Worm (Caenorhabditis elegans) whole organism, L3 larva: ENCODE results near the gene cat-2.

Experiments used
- ZK546.5 ChIP-seq: sonication (generic microtip); optimal IDR thresholded peaks from 2 replicates; lab custom pipeline; 2017; ENCODE audit warnings: missing biosample characterization, missing genetic modification characterization
- aly-2 ChIP-seq: fragments of 150-350 bp; optimal IDR thresholded peaks from 2 replicates; lab custom pipeline; 2014; ENCODE audit warnings: missing biosample characterization, missing genetic modification characterization
- ama-1 ChIP-seq: fragments of 150-350 bp; optimal IDR thresholded peaks from 2 replicates; lab custom pipeline; 2018
- ceh-16 ChIP-seq: sonication (generic microtip); optimal IDR thresholded peaks from 2 replicates; lab custom pipeline; 2017; ENCODE audit warnings: missing biosample characterization, missing genetic modification characterization
- ceh-28 ChIP-seq: fragments of 150-350 bp; optimal IDR thresholded peaks from 2 replicates; lab custom pipeline; 2014; ENCODE audit warnings: missing biosample characterization, missing genetic modification reagents, missing genetic modification characterization
- ceh-9 ChIP-seq: sonication (generic microtip); optimal IDR thresholded peaks from 2 replicates; lab custom pipeline; 2018; ENCODE audit warnings: missing biosample characterization, missing genetic modification characterization
- daf-12 ChIP-seq: fragments of 150-350 bp; optimal IDR thresholded peaks from 2 replicates; lab custom pipeline; 2014; ENCODE audit warnings: missing biosample characterization, missing genetic modification reagents, missing genetic modification characterization
- egl-27 ChIP-seq: sonication (generic microtip); optimal IDR thresholded peaks from 4 replicates; lab custom pipeline; 2017; ENCODE audit warnings: missing biosample characterization, missing genetic modification reagents, missing genetic modification characterization
- egl-5 ChIP-seq: fragments of 150-350 bp; optimal IDR thresholded peaks from 2 replicates; lab custom pipeline; 2017; ENCODE audit warnings: missing biosample characterization, missing genetic modification reagents, missing genetic modification characterization, inconsistent platforms
- elt-1 ChIP-seq: fragments of 150-350 bp; optimal IDR thresholded peaks from 2 replicates; lab custom pipeline; 2014; ENCODE audit warnings: missing biosample characterization, missing genetic modification characterization
- elt-2 ChIP-seq: sonication (generic microtip); optimal IDR thresholded peaks from 2 replicates; lab custom pipeline; 2016; ENCODE audit warnings: missing genetic modification reagents, mild to moderate bottlenecking, missing genetic modification characterization, missing compliant biosample characterization
- elt-3 ChIP-seq, 3 experiments: fragments of 150-350 bp in 1 of 3; sonication (generic microtip) in 2 of 3; optimal IDR thresholded peaks; 2 replicates in 2 of 3; 4 replicates in 1 of 3; lab custom pipeline; 2014 to 2017; ENCODE audit warnings: missing biosample characterization in 3 of 3, missing genetic modification characterization in 3 of 3
- eor-1 ChIP-seq, 2 experiments: fragments of 150-350 bp; optimal IDR thresholded peaks; 2 replicates each; lab custom pipeline; 2014 to 2018; ENCODE audit warnings: missing biosample characterization in 2 of 2, missing genetic modification characterization in 2 of 2
- fkh-10 ChIP-seq: sonication (generic microtip); optimal IDR thresholded peaks from 2 replicates; lab custom pipeline; 2017; ENCODE audit warnings: missing biosample characterization, missing genetic modification reagents, missing genetic modification characterization
- fkh-2 ChIP-seq: fragments of 150-350 bp; optimal IDR thresholded peaks from 2 replicates; lab custom pipeline; 2014; ENCODE audit warnings: missing biosample characterization, missing genetic modification reagents, missing genetic modification characterization
- fos-1 ChIP-seq: fragments of 150-350 bp; optimal IDR thresholded peaks from 2 replicates; lab custom pipeline; 2014; ENCODE audit warnings: missing biosample characterization, missing genetic modification characterization
- hmg-11 ChIP-seq: sonication (generic microtip); optimal IDR thresholded peaks from 2 replicates; lab custom pipeline; 2016; ENCODE audit warnings: missing genetic modification characterization, missing compliant biosample characterization
- jun-1 ChIP-seq: fragments of 150-350 bp; optimal IDR thresholded peaks from 2 replicates; lab custom pipeline; 2014; ENCODE audit warnings: missing biosample characterization, missing genetic modification reagents, missing genetic modification characterization
- lin-15B ChIP-seq: fragments of 150-350 bp; optimal IDR thresholded peaks from 2 replicates; lab custom pipeline; 2014; ENCODE audit warnings: missing biosample characterization, missing genetic modification characterization
- lin-39 ChIP-seq: fragments of 150-350 bp; optimal IDR thresholded peaks from 2 replicates; lab custom pipeline; 2018; ENCODE audit warnings: missing biosample characterization, missing genetic modification reagents, missing genetic modification characterization
- lsy-12 ChIP-seq: sonication (generic microtip); optimal IDR thresholded peaks from 2 replicates; lab custom pipeline; 2016; ENCODE audit warnings: mild to moderate bottlenecking, missing genetic modification characterization, missing compliant biosample characterization
- mml-1 ChIP-seq: fragments of 150-350 bp; sonication (generic microtip); optimal IDR thresholded peaks from 3 replicates; lab custom pipeline; 2014; ENCODE audit warnings: missing biosample characterization, missing genetic modification characterization
- nfya-1 ChIP-seq: sonication (generic microtip); optimal IDR thresholded peaks from 2 replicates; lab custom pipeline; 2017; ENCODE audit warnings: missing genetic modification characterization, mild to moderate bottlenecking, missing compliant biosample characterization, antibody characterized with exemption, moderate library complexity; ENCODE audit not compliant: insufficient read depth
- nhr-11 ChIP-seq: fragments of 150-350 bp; optimal IDR thresholded peaks from 2 replicates; lab custom pipeline; 2014; ENCODE audit warnings: missing biosample characterization, missing genetic modification characterization
- nhr-12 ChIP-seq: fragments of 150-350 bp; optimal IDR thresholded peaks from 2 replicates; lab custom pipeline; 2014; ENCODE audit warnings: missing biosample characterization, missing genetic modification characterization
- nhr-23 ChIP-seq: fragments of 150-350 bp; optimal IDR thresholded peaks from 2 replicates; lab custom pipeline; 2014; ENCODE audit warnings: missing biosample characterization, missing genetic modification reagents, missing genetic modification characterization
- nhr-237 ChIP-seq: fragments of 150-350 bp; optimal IDR thresholded peaks from 2 replicates; lab custom pipeline; 2014; ENCODE audit warnings: missing biosample characterization, missing genetic modification characterization
- nhr-25 ChIP-seq: sonication (generic microtip); optimal IDR thresholded peaks from 2 replicates; lab custom pipeline; 2017; ENCODE audit warnings: missing biosample characterization, missing genetic modification characterization
- nhr-43 ChIP-seq: sonication (generic microtip); optimal IDR thresholded peaks from 2 replicates; lab custom pipeline; 2016; ENCODE audit warnings: mild to moderate bottlenecking, missing genetic modification characterization, missing compliant biosample characterization; ENCODE audit not compliant: poor library complexity, severe bottlenecking
- nhr-67 ChIP-seq: fragments of 150-350 bp; optimal IDR thresholded peaks from 2 replicates; lab custom pipeline; 2014; ENCODE audit warnings: missing biosample characterization, missing genetic modification characterization
- nhr-76 ChIP-seq: fragments of 150-350 bp; sonication (generic microtip); optimal IDR thresholded peaks from 5 replicates; lab custom pipeline; 2014; ENCODE audit warnings: missing biosample characterization, missing genetic modification characterization
- nhr-77 ChIP-seq: fragments of 150-350 bp; optimal IDR thresholded peaks from 2 replicates; lab custom pipeline; 2014; ENCODE audit warnings: missing biosample characterization, missing genetic modification characterization
- pha-4 ChIP-seq: fragments of 150-350 bp; optimal IDR thresholded peaks from 2 replicates; lab custom pipeline; 2014; ENCODE audit warnings: missing biosample characterization, missing genetic modification reagents, missing genetic modification characterization
- pqm-1 ChIP-seq: fragments of 150-350 bp; optimal IDR thresholded peaks from 2 replicates; lab custom pipeline; 2017; ENCODE audit warnings: missing biosample characterization, missing genetic modification characterization, inconsistent platforms
- sea-2 ChIP-seq: fragments of 150-350 bp; sonication (generic microtip); optimal IDR thresholded peaks from 4 replicates; lab custom pipeline; 2014; ENCODE audit warnings: missing biosample characterization, missing genetic modification reagents, missing genetic modification characterization
- skn-1 ChIP-seq: fragments of 150-350 bp; optimal IDR thresholded peaks from 2 replicates; lab custom pipeline; 2014; ENCODE audit warnings: missing biosample characterization, missing genetic modification characterization
- tbx-2 ChIP-seq: sonication (generic microtip); optimal IDR thresholded peaks from 2 replicates; lab custom pipeline; 2016; ENCODE audit warnings: mild to moderate bottlenecking, missing genetic modification characterization, missing compliant biosample characterization
- unc-62 ChIP-seq: fragments of 150-350 bp; sonication (generic microtip); optimal IDR thresholded peaks from 4 replicates; lab custom pipeline; 2014; ENCODE audit warnings: missing biosample characterization, missing genetic modification reagents, missing genetic modification characterization
- zag-1 ChIP-seq: fragments of 150-350 bp; optimal IDR thresholded peaks from 2 replicates; lab custom pipeline; 2014; ENCODE audit warnings: missing biosample characterization, missing genetic modification characterization
- ztf-11 ChIP-seq: fragments of 150-350 bp; optimal IDR thresholded peaks from 2 replicates; lab custom pipeline; 2014; ENCODE audit warnings: missing biosample characterization, missing genetic modification characterization

The cat-2 gene

DNA sequence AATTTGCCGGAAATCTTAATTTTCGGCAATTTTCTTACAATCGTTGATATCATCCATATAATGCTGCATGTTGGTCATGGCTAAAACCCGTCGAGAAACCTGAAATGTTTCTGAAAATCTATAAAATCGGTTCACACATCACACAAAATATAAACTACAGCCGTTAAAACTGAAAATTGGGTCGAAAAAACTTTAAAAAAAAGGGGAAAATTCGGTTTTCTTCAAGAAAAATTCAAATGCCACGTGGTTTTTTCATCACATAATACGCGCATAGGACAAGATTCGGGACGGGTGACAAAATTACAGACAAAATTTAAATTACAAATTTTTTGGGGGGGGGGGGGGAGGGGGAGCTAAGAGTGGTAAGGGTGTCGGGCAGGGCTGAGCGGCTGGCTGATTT lies 25.0 kb upstream of the cat-2 start, which contains the start of gene Y43H11AL.1:
Gene Y43H11AL.1 (minus strand): TSS at position 101 of the 400 bp plus-strand sequence.
- TF ChIP-seq lin-39 (tag; lab: Kevin White, UChicago), result no peak
- no peak for TF ChIP-seq aly-2
- TF ChIP-seq elt-2 (tag; lab: Kevin White, UChicago), result no peak
- TF ChIP-seq nhr-12 (tag; lab: Kevin White, UChicago), result no peak
- TF ChIP-seq ama-1 (lab: Kevin White, UChicago), result no peak
- no peak for TF ChIP-seq elt-1 (tag; lab: Kevin White, UChicago)
- no peak for TF ChIP-seq skn-1
- no peak for TF ChIP-seq nhr-43 (tag; lab: Kevin White, UChicago)
- no peak for TF ChIP-seq eor-1 (tag; optimal IDR thresholded peaks at IDR 0.05; lab: Kevin White, UChicago)
- no peak for TF ChIP-seq jun-1 (tag; lab: Kevin White, UChicago)
- TF ChIP-seq nhr-11, result no peak
- no peak for TF ChIP-seq nhr-67 (tag; lab: Kevin White, UChicago)
- TF ChIP-seq nhr-77 (tag; lab: Kevin White, UChicago), result no peak

DNA sequence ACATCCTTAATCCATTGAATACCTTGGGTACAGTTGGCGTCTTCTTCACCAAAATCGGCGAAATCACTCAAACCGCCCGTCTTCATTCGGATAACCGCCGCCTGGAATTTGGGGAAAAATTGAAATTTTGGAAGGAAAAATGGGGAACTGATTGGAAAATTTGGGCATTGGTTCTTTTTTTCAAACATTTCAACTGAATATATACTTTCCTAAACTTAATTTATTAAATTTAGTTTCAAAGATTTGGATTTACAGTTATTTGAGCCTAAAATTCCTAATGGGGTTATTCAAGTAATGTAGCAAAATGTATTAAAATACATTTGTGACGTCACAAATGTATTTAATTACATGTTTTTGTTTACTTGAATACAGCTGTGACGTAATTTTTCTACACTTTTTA lies 19.9 kb upstream of the cat-2 start, which contains the start of gene laat-1:
Gene laat-1 (minus strand): TSS at position 101 of the 400 bp plus-strand sequence.
- TF ChIP-seq ZK546.5, result no peak
- no peak for TF ChIP-seq ceh-9 (tag; lab: Kevin White, UChicago)
- no peak for TF ChIP-seq unc-62 (GFP tag; lab: Kevin White, UChicago)
- no peak for TF ChIP-seq lin-39 (tag; lab: Kevin White, UChicago)
- TF ChIP-seq ceh-16 (tag; lab: Kevin White, UChicago), result no peak
- TF ChIP-seq, all 47 proteins: peak for 0

- no peak for TF ChIP-seq ceh-28
- TF ChIP-seq nhr-237, result no peak
- TF ChIP-seq pqm-1, result peak; percentile 100
- TF ChIP-seq skn-1, result peak; percentile 75
- TF ChIP-seq fkh-2 (tag; lab: Kevin White, UChicago), result no peak
- TF ChIP-seq elt-1 (tag; lab: Kevin White, UChicago), result no peak
- no peak for TF ChIP-seq zag-1 (tag; lab: Kevin White, UChicago)
- TF ChIP-seq elt-2 (tag; lab: Kevin White, UChicago), result peak; percentile 92
- TF ChIP-seq egl-5, result no peak
Observed at ce11 chrII:240043-240442, 17.6 kb upstream of the cat-2 start.

- TF ChIP-seq nhr-76 (tag; lab: Kevin White, UChicago), result no peak
- TF ChIP-seq lin-15B (tag; lab: Kevin White, UChicago), result no peak
- TF ChIP-seq zag-1 (tag; lab: Kevin White, UChicago), result no peak
- TF ChIP-seq ama-1 (lab: Kevin White, UChicago), result no peak
- TF ChIP-seq nfya-1 (tag; lab: Kevin White, UChicago), result no peak
- TF ChIP-seq fos-1 (tag; lab: Kevin White, UChicago), result no peak
- TF ChIP-seq aly-2, result no peak
- TF ChIP-seq jun-1 (tag; lab: Kevin White, UChicago), result no peak
Observed at ce11 chrII:247736-248135, 9.9 kb upstream of the cat-2 start.

DNA sequence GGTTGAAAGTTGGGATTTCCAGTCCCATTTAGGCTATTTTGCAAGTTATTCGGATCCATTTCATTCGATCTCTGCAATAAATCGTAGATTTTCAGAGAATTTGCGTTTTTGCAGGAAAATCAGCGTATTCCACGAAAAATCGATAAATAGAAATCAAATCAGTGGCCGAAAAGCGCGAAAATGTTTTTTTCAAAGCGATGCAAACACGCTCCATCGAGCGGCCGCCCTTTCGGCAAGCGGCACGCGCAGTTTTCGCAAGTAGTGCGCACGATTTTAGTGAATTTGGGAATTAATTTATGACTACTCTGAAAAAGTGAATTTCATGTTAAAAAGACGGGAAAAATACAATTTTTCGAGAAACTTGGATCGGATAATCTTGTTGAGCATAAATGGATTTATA lies 2.5 kb upstream of the cat-2 start:
- peak; percentile 30 for TF ChIP-seq unc-62 (GFP tag; lab: Kevin White, UChicago)
- TF ChIP-seq sea-2 (GFP tag; lab: Kevin White, UChicago), result no peak
- TF ChIP-seq nhr-12 (tag; lab: Kevin White, UChicago), result no peak
- TF ChIP-seq nfya-1 (tag; lab: Kevin White, UChicago), result peak; percentile 93
- TF ChIP-seq fos-1 (tag; lab: Kevin White, UChicago), result no peak
- TF ChIP-seq zag-1 (tag; lab: Kevin White, UChicago), result peak; percentile 19
- TF ChIP-seq lin-39 (tag; lab: Kevin White, UChicago), result peak; percentile 93
- TF ChIP-seq eor-1 (tag; optimal IDR thresholded peaks at IDR 0.05; lab: Kevin White, UChicago), result no peak
- TF ChIP-seq fkh-10 (GFP tag; lab: Kevin White, UChicago), result peak; percentile 91
- peak; percentile 63 for TF ChIP-seq ama-1 (lab: Kevin White, UChicago)
- no peak for TF ChIP-seq mml-1 (tag; lab: Kevin White, UChicago)
- TF ChIP-seq jun-1 (tag; lab: Kevin White, UChicago), result peak; percentile 84
- no peak for TF ChIP-seq ceh-9 (tag; lab: Kevin White, UChicago)
- TF ChIP-seq egl-5, result peak; percentile 94
- peak; percentile 97 for TF ChIP-seq hmg-11 (tag; lab: Kevin White, UChicago)
- peak; percentile 62 for TF ChIP-seq elt-1 (tag; lab: Kevin White, UChicago)
- peak; percentile 97 for TF ChIP-seq nhr-43 (tag; lab: Kevin White, UChicago)
- no peak for TF ChIP-seq daf-12 (tag; lab: Kevin White, UChicago)
- peak; percentile 88 for TF ChIP-seq tbx-2 (tag; lab: Kevin White, UChicago)
- peak; percentile 87 for TF ChIP-seq nhr-77 (tag; lab: Kevin White, UChicago)
- TF ChIP-seq pqm-1, result peak; percentile 99
- peak; percentile 81 for TF ChIP-seq nhr-76 (tag; lab: Kevin White, UChicago)
- peak; percentile 90 for TF ChIP-seq skn-1
- TF ChIP-seq nhr-25 (tag; lab: Kevin White, UChicago), result peak; percentile 91
- no peak for TF ChIP-seq ztf-11 (tag; lab: Kevin White, UChicago)
- TF ChIP-seq ZK546.5, result no peak
- TF ChIP-seq lsy-12 (tag; lab: Kevin White, UChicago), result peak; percentile 85
- peak; percentile 97 for TF ChIP-seq pha-4 (tag; lab: Kevin White, UChicago)
- peak; percentile 93 for TF ChIP-seq nhr-23 (tag; lab: Kevin White, UChicago)
- peak; percentile 78 for TF ChIP-seq elt-2 (tag; lab: Kevin White, UChicago)
- peak; percentile 5 for TF ChIP-seq ceh-16 (tag; lab: Kevin White, UChicago)
- TF ChIP-seq egl-27, result peak; percentile 57
- TF ChIP-seq lin-15B (tag; lab: Kevin White, UChicago), result peak; percentile 98
- TF ChIP-seq fkh-2 (tag; lab: Kevin White, UChicago), result no peak
- TF ChIP-seq elt-3 (tag; optimal IDR thresholded peaks at IDR 0.05; lab: Kevin White, UChicago), result peak in 1 of 3 experiments; percentile 43
